Fruit fly (Drosophila melanogaster) whole organism, embryonic: Measurements from ENCODE around the gene Fpgs1.

Experiments
- Atf6 ChIP-seq: fragments of 200-800 bp; sonication (Bioruptor generic); IDR thresholded peaks from 2 replicates; pipeline ENCODE4 v1.3.6; 2022; ENCODE audit warnings: missing biosample characterization, missing genetic modification characterization
- B-H2 ChIP-seq: fragments of 200-800 bp; sonication (Bioruptor generic); optimal IDR thresholded peaks from 2 replicates; lab custom pipeline; 2018; ENCODE audit warnings: missing biosample characterization, mild to moderate bottlenecking, missing genetic modification characterization
- CG10543 ChIP-seq: fragments of 200-800 bp; sonication (Bioruptor generic); optimal IDR thresholded peaks from 3 replicates; lab custom pipeline; 2017; ENCODE audit warnings: missing biosample characterization, mild to moderate bottlenecking, missing genetic modification characterization, moderate library complexity
- CG1233 ChIP-seq: fragments of 200-800 bp; sonication (Bioruptor generic); optimal IDR thresholded peaks from 4 replicates; lab custom pipeline; 2018; ENCODE audit warnings: missing biosample characterization, mild to moderate bottlenecking, missing genetic modification characterization
- CG12391 ChIP-seq: fragments of 200-800 bp; sonication (Bioruptor generic); optimal IDR thresholded peaks from 3 replicates; lab custom pipeline; 2018; ENCODE audit warnings: missing biosample characterization, mild to moderate bottlenecking, missing genetic modification characterization, moderate library complexity
- CG14014 ChIP-seq: fragments of 200-800 bp; sonication (Bioruptor generic); IDR thresholded peaks from 2 replicates; pipeline ENCODE4 v1.3.6; 2022; ENCODE audit warnings: missing biosample characterization, missing genetic modification characterization
- CG14441 ChIP-seq: fragments of 200-800 bp; sonication (Bioruptor generic); IDR thresholded peaks from 2 replicates; pipeline ENCODE4 v1.3.6; 2022; ENCODE audit warnings: missing biosample characterization, missing genetic modification characterization
- CG1603 ChIP-seq: fragments of 200-800 bp; sonication (Bioruptor generic); optimal IDR thresholded peaks from 2 replicates; lab custom pipeline; 2019; ENCODE audit warnings: missing biosample characterization, mild to moderate bottlenecking, missing genetic modification characterization, moderate library complexity
- CG17385 ChIP-seq: fragments of 200-800 bp; sonication (Bioruptor generic); optimal IDR thresholded peaks from 3 replicates; lab custom pipeline; 2018; ENCODE audit warnings: missing biosample characterization, mild to moderate bottlenecking, missing genetic modification characterization
- CG2120 ChIP-seq: fragments of 200-800 bp; sonication (Bioruptor generic); optimal IDR thresholded peaks from 3 replicates; lab custom pipeline; 2016; ENCODE audit warnings: missing biosample characterization, missing genetic modification characterization
- CG30020 ChIP-seq: fragments of 200-800 bp; optimal IDR thresholded peaks from 2 replicates; lab custom pipeline; 2019; ENCODE audit warnings: missing biosample characterization, mild to moderate bottlenecking, missing genetic modification characterization, moderate library complexity
- CG4360 ChIP-seq: fragments of 200-800 bp; sonication (Bioruptor generic); IDR thresholded peaks from 2 replicates; pipeline ENCODE4 v1.3.6; 2022; ENCODE audit warnings: missing biosample characterization, missing genetic modification characterization
- CG4404 ChIP-seq: fragments of 200-800 bp; sonication (Bioruptor generic); IDR thresholded peaks from 2 replicates; pipeline ENCODE4 v1.3.6; 2022; ENCODE audit warnings: missing biosample characterization, missing genetic modification characterization
- CHES-1-like ChIP-seq: fragments of 200-800 bp; sonication (Bioruptor generic); optimal IDR thresholded peaks from 2 replicates; lab custom pipeline; 2016; ENCODE audit warnings: missing biosample characterization, missing genetic modification characterization
- Dll ChIP-seq: fragments of 200-800 bp; sonication (Bioruptor generic); IDR thresholded peaks from 4 replicates; pipeline ENCODE4 v1.3.6; 2022; ENCODE audit warnings: missing biosample characterization, missing genetic modification characterization; ENCODE audit not compliant: partially characterized antibody
- Ets65A ChIP-seq: fragments of 200-800 bp; sonication (Bioruptor generic); peaks from one replicate; lab custom pipeline; 2016; ENCODE audit warnings: missing biosample characterization, missing genetic modification characterization
- Fer1 ChIP-seq: fragments of 200-800 bp; sonication (Bioruptor generic); optimal IDR thresholded peaks from 2 replicates; lab custom pipeline; 2017; ENCODE audit warnings: missing biosample characterization, mild to moderate bottlenecking, missing genetic modification characterization
- HmgD ChIP-seq: fragments of 200-800 bp; sonication (Bioruptor generic); optimal IDR thresholded peaks from 3 replicates; lab custom pipeline; 2016; ENCODE audit warnings: missing biosample characterization, missing genetic modification characterization
- Hsf ChIP-seq: fragments of 200-800 bp; sonication (Bioruptor generic); optimal IDR thresholded peaks from 3 replicates; lab custom pipeline; 2016; ENCODE audit warnings: missing biosample characterization, missing genetic modification characterization
- MBD-R2 ChIP-seq: fragments of 200-800 bp; sonication (Bioruptor generic); IDR thresholded peaks from 2 replicates; pipeline ENCODE4 v1.3.6; 2022; ENCODE audit warnings: missing biosample characterization, missing genetic modification characterization
- Nf-YC ChIP-seq: fragments of 200-800 bp; optimal IDR thresholded peaks from 3 replicates; lab custom pipeline; 2019; ENCODE audit warnings: missing biosample characterization, mild to moderate bottlenecking, missing genetic modification characterization, moderate library complexity
- NfI ChIP-seq: fragments of 200-800 bp; sonication (Bioruptor generic); optimal IDR thresholded peaks from 3 replicates; lab custom pipeline; 2018; ENCODE audit warnings: missing biosample characterization, mild to moderate bottlenecking, missing genetic modification characterization, moderate library complexity
- Opbp ChIP-seq: fragments of 200-800 bp; sonication (Bioruptor generic); IDR thresholded peaks from 3 replicates; pipeline ENCODE4 v1.3.6; 2022; ENCODE audit warnings: missing biosample characterization, missing genetic modification characterization; ENCODE audit not compliant: partially characterized antibody
- Sin3A ChIP-seq: fragments of >200 bp; optimal IDR thresholded peaks from 2 replicates; lab custom pipeline; 2018
- Sry-δ ChIP-seq: fragments of 200-800 bp; sonication (Bioruptor generic); optimal IDR thresholded peaks from 2 replicates; lab custom pipeline; 2016; ENCODE audit warnings: missing biosample characterization, missing genetic modification characterization
- TFAM ChIP-seq: fragments of 200-800 bp; sonication (Bioruptor generic); optimal IDR thresholded peaks from 2 replicates; lab custom pipeline; 2017; ENCODE audit warnings: missing biosample characterization, missing genetic modification characterization, inconsistent platforms
- YL-1 ChIP-seq: fragments of 200-800 bp; sonication (Bioruptor generic); optimal IDR thresholded peaks from 3 replicates; lab custom pipeline; 2017; ENCODE audit warnings: missing biosample characterization, mild to moderate bottlenecking, missing genetic modification characterization
- bbx ChIP-seq: fragments of 200-800 bp; sonication (Bioruptor generic); IDR thresholded peaks from 2 replicates; pipeline ENCODE4 v1.3.6; 2022; ENCODE audit warnings: missing biosample characterization, missing genetic modification characterization; ENCODE audit not compliant: partially characterized antibody
- chinmo ChIP-seq: fragments of 200-800 bp; sonication (Bioruptor generic); IDR thresholded peaks from 4 replicates; pipeline ENCODE4 v1.3.6; 2022; ENCODE audit warnings: missing biosample characterization, missing genetic modification characterization; ENCODE audit not compliant: partially characterized antibody
- cwo ChIP-seq: fragments of 200-800 bp; sonication (Bioruptor generic); optimal IDR thresholded peaks from 3 replicates; lab custom pipeline; 2017; ENCODE audit warnings: missing biosample characterization, missing genetic modification characterization, mild to moderate bottlenecking, moderate library complexity, missing genetic modification reagents
- dpn ChIP-seq, 2 experiments: fragments of 200-800 bp; sonication (Bioruptor generic); optimal IDR thresholded peaks; 3 replicates each; lab custom pipeline; 2016; ENCODE audit warnings: missing biosample characterization in 2 of 2, missing genetic modification characterization in 2 of 2
- ewg ChIP-seq: fragments of 200-800 bp; sonication (Bioruptor generic); optimal IDR thresholded peaks from 3 replicates; lab custom pipeline; 2017; ENCODE audit warnings: mild to moderate bottlenecking, missing biosample characterization, missing genetic modification reagents, missing genetic modification characterization
- jumu ChIP-seq: fragments of 200-800 bp; sonication (Bioruptor generic); optimal IDR thresholded peaks from 3 replicates; lab custom pipeline; 2016; ENCODE audit warnings: missing biosample characterization, missing genetic modification characterization
- knrl ChIP-seq: fragments of 200-800 bp; sonication (Bioruptor generic); IDR thresholded peaks from 3 replicates; pipeline ENCODE4 v1.3.6; 2022; ENCODE audit warnings: missing biosample characterization, missing genetic modification characterization; ENCODE audit not compliant: partially characterized antibody
- mam ChIP-seq: fragments of 200-800 bp; sonication (Bioruptor generic); optimal IDR thresholded peaks from 3 replicates; lab custom pipeline; 2016; ENCODE audit warnings: missing biosample characterization, missing genetic modification characterization
- nmo ChIP-seq: fragments of 200-800 bp; sonication (Bioruptor generic); optimal IDR thresholded peaks from 2 replicates; lab custom pipeline; 2018; ENCODE audit warnings: missing biosample characterization, mild to moderate bottlenecking, missing genetic modification characterization, moderate library complexity
- prd ChIP-seq, 3 experiments: fragments of >200 bp in 2 of 3; fragments of 200-800 bp in 1 of 3; sonication (Bioruptor generic) in 1 of 3; optimal IDR thresholded peaks in 2 of 3; IDR thresholded peaks in 1 of 3; 2 replicates in 2 of 3; 3 replicates in 1 of 3; pipeline versions ENCODE4 v1.3.6 to Lab custom; 2017 to 2022; ENCODE audit warnings: missing biosample characterization in 1 of 3, missing genetic modification characterization in 1 of 3
- pzg ChIP-seq: fragments of 200-800 bp; sonication (Bioruptor generic); optimal IDR thresholded peaks from 3 replicates; lab custom pipeline; 2018; ENCODE audit warnings: missing biosample characterization, mild to moderate bottlenecking, missing genetic modification characterization, moderate library complexity
- row ChIP-seq: fragments of 200-800 bp; sonication (Bioruptor generic); IDR thresholded peaks from 3 replicates; pipeline ENCODE4 v1.3.6; 2022; ENCODE audit warnings: missing biosample characterization, missing genetic modification characterization
- schlank ChIP-seq: fragments of 200-800 bp; sonication (Bioruptor generic); optimal IDR thresholded peaks from 2 replicates; lab custom pipeline; 2018; ENCODE audit warnings: missing biosample characterization, mild to moderate bottlenecking, missing genetic modification characterization
- scrt ChIP-seq: fragments of 200-800 bp; sonication (Bioruptor generic); optimal IDR thresholded peaks from 2 replicates; lab custom pipeline; 2018; ENCODE audit warnings: missing biosample characterization, mild to moderate bottlenecking, missing genetic modification characterization, moderate library complexity
- sd ChIP-seq: fragments of 200-800 bp; sonication (Bioruptor generic); optimal IDR thresholded peaks from 3 replicates; lab custom pipeline; 2018; ENCODE audit warnings: missing biosample characterization, mild to moderate bottlenecking, missing genetic modification characterization, moderate library complexity
- sens ChIP-seq: fragments of 200-800 bp; sonication (Bioruptor generic); peaks from one replicate; lab custom pipeline; 2016; ENCODE audit warnings: missing biosample characterization, missing genetic modification characterization
- trem ChIP-seq: fragments of 200-800 bp; optimal IDR thresholded peaks from 3 replicates; lab custom pipeline; 2019; ENCODE audit warnings: missing biosample characterization, mild to moderate bottlenecking, missing genetic modification characterization, moderate library complexity
- trh ChIP-seq: fragments of 200-800 bp; sonication (Bioruptor generic); optimal IDR thresholded peaks from 2 replicates; lab custom pipeline; 2016; ENCODE audit warnings: missing biosample characterization, missing genetic modification characterization
- twi ChIP-seq: fragments of 200-800 bp; optimal IDR thresholded peaks from 2 replicates; lab custom pipeline; 2019; ENCODE audit warnings: missing biosample characterization, mild to moderate bottlenecking, missing genetic modification characterization, moderate library complexity
- unc-4 ChIP-seq: fragments of 200-800 bp; sonication (Bioruptor generic); IDR thresholded peaks from 2 replicates; pipeline ENCODE4 v1.3.6; 2022; ENCODE audit warnings: missing biosample characterization, missing genetic modification characterization; ENCODE audit not compliant: partially characterized antibody

Fpgs1 gene

DNA sequence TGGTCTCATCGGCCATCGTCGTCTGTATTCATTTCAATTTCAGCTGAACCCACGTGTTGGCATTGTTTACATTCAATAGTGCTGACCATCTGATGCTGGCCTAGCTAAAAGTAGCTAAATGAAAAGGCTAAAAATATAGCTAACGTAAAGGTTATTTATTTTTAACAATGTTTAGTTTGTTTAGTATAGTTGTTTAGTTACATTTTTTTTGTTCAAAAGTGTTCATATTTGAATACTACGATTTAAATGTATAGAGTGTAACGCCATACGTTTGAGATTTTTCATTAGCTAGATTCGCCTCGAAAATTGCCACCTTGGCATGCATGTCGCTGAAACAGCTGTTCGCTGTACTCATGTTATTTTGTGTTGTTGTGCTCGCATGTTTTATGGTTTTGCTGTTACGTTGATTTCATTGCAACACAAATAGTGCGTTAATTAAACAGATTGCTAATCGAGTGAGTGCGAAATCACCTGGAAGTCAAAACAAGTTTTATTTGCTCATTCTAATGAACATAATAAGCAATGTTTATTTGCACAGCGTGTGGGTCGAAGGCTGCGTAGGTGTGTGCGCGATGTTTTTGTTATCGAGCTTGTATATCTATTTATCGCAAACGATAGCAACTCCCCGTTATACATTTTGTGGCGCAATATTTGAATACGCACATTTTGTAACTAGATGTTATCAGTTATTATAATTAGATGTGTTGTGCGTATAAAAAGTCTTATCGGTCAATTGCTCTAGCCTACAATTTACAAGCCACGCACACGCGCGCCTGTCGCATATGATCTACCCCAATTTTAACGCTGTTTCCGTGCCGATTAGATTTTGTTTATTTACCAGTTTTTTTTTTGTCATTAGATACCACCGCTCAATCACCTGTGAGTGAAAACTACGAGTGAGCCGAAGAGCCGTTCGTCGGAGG lies at the start of gene Fpgs1, which contains the start of gene CG1463 (continued):
- TF ChIP-seq row (GFP tag; lab: Robert Waterston, UW) = peak; percentile 88
- no peak for TF ChIP-seq trh (GFP tag; lab: Kevin White, UChicago)
- peak; percentile 17; the same call in 1 of the 2 replicates for TF ChIP-seq CG14014 (GFP tag; lab: Robert Waterston, UW)
- TF ChIP-seq CG4360 (GFP tag; lab: Robert Waterston, UW) = no peak
- TF ChIP-seq ewg (GFP tag; lab: Kevin White, UChicago) = peak; percentile 32
- peak; percentile 57 for TF ChIP-seq cwo (GFP tag; lab: Kevin White, UChicago)
- TF ChIP-seq CHES-1-like = peak; percentile 77
- TF ChIP-seq YL-1 (GFP tag; lab: Kevin White, UChicago) = peak; percentile 39
- TF ChIP-seq Sin3A (lab: Kevin White, UChicago) = peak; percentile 40
- TF ChIP-seq twi (tag; lab: Kevin White, UChicago) = peak; percentile 53
- peak; percentile 32 for TF ChIP-seq pzg
- peak; percentile 25 for TF ChIP-seq CG30020 (tag; lab: Kevin White, UChicago)
- peak; percentile 61 for TF ChIP-seq bbx (GFP tag; lab: Robert Waterston, UW)
- TF ChIP-seq nmo (GFP tag; lab: Kevin White, UChicago) = peak; percentile 59
- TF ChIP-seq scrt (GFP tag; lab: Kevin White, UChicago) = peak; percentile 6
- peak; percentile 83 for TF ChIP-seq sens (GFP tag; lab: Kevin White, UChicago)
- peak; percentile 77 for TF ChIP-seq Ets65A (GFP tag; lab: Kevin White, UChicago)
- TF ChIP-seq CG2120 (GFP tag; lab: Kevin White, UChicago) = peak; percentile 62
- peak; percentile 38 for TF ChIP-seq trem
- 0 out of 3 replicates have a peak, but pooled peaks have one; percentile 12 for TF ChIP-seq knrl (GFP tag; lab: Robert Waterston, UW)
- peak; percentile 43 for TF ChIP-seq B-H2 (GFP tag; lab: Kevin White, UChicago)
- TF ChIP-seq jumu = peak; percentile 12
- peak; percentile 49 for TF ChIP-seq Fer1 (GFP tag; lab: Kevin White, UChicago)
- 0 out of 4 replicates have a peak, but pooled peaks have one; percentile 4 for TF ChIP-seq chinmo (GFP tag; lab: Robert Waterston, UW)
- TF ChIP-seq schlank (tag; lab: Kevin White, UChicago) = no peak
- peak; percentile 60 for TF ChIP-seq unc-4 (GFP tag; lab: Robert Waterston, UW)
- peak; percentile 48 for TF ChIP-seq CG4404
- peak; percentile 34 for TF ChIP-seq mam (GFP tag; lab: Kevin White, UChicago)
- no peak for TF ChIP-seq CG1603 (tag; lab: Kevin White, UChicago)
- peak; percentile 0 for TF ChIP-seq CG17385
- TF ChIP-seq MBD-R2 (GFP tag; lab: Robert Waterston, UW) = peak; percentile 61; the same call in 1 of the 2 replicates
- peak; percentile 57 for TF ChIP-seq CG12391 (tag; lab: Kevin White, UChicago)
- TF ChIP-seq Opbp (GFP tag; lab: Robert Waterston, UW) = peak; percentile 63; the same call in 2 of the 3 replicates
- peak; percentile 37 for TF ChIP-seq CG10543 (GFP tag; lab: Kevin White, UChicago)
- TF ChIP-seq CG1233 (GFP tag; lab: Kevin White, UChicago) = no peak
- no peak for TF ChIP-seq TFAM (GFP tag; lab: Kevin White, UChicago)
- TF ChIP-seq sd (tag; lab: Kevin White, UChicago) = peak; percentile 59
- TF ChIP-seq CG14441 (GFP tag; lab: Robert Waterston, UW) = 0 out of 2 replicates have a peak, but pooled peaks have one; percentile 10
- TF ChIP-seq Hsf (GFP tag; lab: Kevin White, UChicago) = peak; percentile 3
- peak in 1 of 2 experiments; percentile 8 for TF ChIP-seq dpn (GFP tag; optimal IDR thresholded peaks at IDR 0.05; lab: Kevin White, UChicago)
- TF ChIP-seq Atf6 = peak; percentile 21; the same call in 1 of the 2 replicates
- peak; percentile 44; the same call in 1 of the 4 replicates for TF ChIP-seq Dll (GFP tag; lab: Robert Waterston, UW)
- TF ChIP-seq NfI (GFP tag; lab: Kevin White, UChicago) = no peak
- TF ChIP-seq Sry-δ (GFP tag; lab: Kevin White, UChicago) = peak; percentile 44
- TF ChIP-seq HmgD (GFP tag; lab: Kevin White, UChicago) = no peak
- no peak for TF ChIP-seq prd (optimal IDR thresholded peaks at IDR 0.05; lab: Kevin White, UChicago)
- peak; percentile 38; the same call in 1 of the 3 replicates for TF ChIP-seq prd (GFP tag; IDR thresholded peaks at IDR 0.05; lab: Robert Waterston, UW)
- peak; percentile 45 for TF ChIP-seq Nf-YC (tag; lab: Kevin White, UChicago)
